Worm (Caenorhabditis elegans): ENCODE data around the gene jmjd-1.2.

ce11 chrIV:4703911-4704310 is 43.1 kb downstream of the jmjd-1.2 start, which contains the start of gene ogdh-1:
- TF ChIP-seq snpc-4 (GFP tag; optimal IDR thresholded peaks at IDR 0.05) (no peak), snpc-4 (tag; optimal IDR thresholded peaks at IDR 0.05) (no peak), D2030.7 (GFP tag; IDR thresholded peaks at IDR 0.05) (no peak), bed-2 (GFP tag; IDR thresholded peaks at IDR 0.05) (no peak), sptf-2 (GFP tag; optimal IDR thresholded peaks at IDR 0.05) (no peak)

All from whole organism, young adult.